Worm (Caenorhabditis elegans): ENCODE data around the gene gna-1.

gna-1 gene

DNA sequence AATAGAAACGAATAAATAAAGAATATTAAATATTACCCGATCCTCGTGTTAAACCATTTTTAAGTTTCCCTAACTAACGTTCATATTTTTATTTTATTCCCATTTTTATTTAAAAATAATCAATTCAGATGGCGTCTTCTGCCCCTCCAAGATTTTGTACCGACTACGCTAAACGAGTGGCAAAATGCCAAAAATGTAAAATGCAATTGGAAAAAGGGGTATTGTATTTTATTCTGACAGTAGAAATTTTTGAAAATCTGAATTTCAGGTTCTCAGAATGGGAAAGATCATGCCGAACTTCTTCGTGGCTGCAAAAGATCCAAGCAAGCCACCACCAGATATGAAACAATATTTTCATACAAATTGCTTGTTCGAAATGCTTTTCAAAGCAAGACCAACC is 23.0 kb upstream of the gna-1 start, which contains the start of gene K07C5.3:
Gene K07C5.3 (plus strand): TSS at position 129 of the 400 bp plus-strand sequence.
- no peak for TF ChIP-seq sem-2 (GFP tag; optimal IDR thresholded peaks at IDR 0.05)

DNA sequence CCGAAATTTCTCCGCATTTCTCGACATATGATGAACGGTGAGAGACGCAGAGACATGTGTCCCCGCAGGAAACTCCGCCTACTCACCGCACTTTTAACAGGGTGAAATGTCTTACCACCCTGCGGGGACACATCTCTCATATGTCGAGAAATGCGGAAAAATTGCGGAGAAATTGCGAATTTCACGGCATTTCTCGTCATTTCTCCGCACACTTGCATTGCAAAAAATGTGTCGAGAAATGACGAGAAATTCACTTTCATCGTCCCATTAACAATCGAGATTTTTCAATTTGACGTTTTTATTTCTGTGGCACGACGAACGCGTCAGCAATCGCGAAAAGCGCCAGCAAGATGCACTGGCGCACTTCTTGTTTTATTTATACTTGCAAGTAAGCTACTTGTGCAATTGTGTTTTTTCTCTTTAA is 22.0 kb upstream of the gna-1 start, which contains the start of gene K07C5.13:
Gene K07C5.13 (plus strand): TSS at position 151 of the 424 bp plus-strand sequence.
- peak; percentile 33 for TF ChIP-seq drap-1 (GFP tag; optimal IDR thresholded peaks at IDR 0.05)
- peak; percentile 25 for TF ChIP-seq cnd-1 (tag; optimal IDR thresholded peaks at IDR 0.05)
- TF ChIP-seq lin-13 (tag; optimal IDR thresholded peaks at IDR 0.05) = peak; percentile 37
- TF ChIP-seq sptf-1 (tag; optimal IDR thresholded peaks at IDR 0.05) = peak; percentile 46

DNA sequence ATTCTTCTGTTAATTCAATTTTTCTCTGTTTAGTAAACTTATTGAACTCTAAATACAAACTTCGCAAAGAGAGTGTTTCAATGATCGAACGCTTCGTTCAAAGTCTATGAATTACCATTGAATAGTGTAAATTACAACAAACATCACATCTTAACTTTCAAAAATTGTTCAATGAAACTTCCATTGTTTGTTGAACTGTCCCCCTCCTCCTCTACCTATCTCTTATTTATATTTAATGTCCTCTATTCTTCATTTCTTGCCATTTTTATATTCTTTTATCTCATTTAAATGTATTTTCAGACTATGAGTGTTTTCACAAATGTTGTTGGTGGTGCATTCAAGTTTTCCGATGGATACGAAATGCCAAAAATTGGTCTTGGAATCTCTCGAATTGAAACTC is 19.2 kb upstream of the gna-1 start, which contains the start of gene K07C5.2:
Gene K07C5.2 (plus strand): TSS at position 301 of the 400 bp plus-strand sequence.
- TF ChIP-seq mab-5 (tag; optimal IDR thresholded peaks at IDR 0.05) (no peak), ceh-83 (GFP tag; optimal IDR thresholded peaks at IDR 0.05) (no peak), lin-32 (GFP tag; optimal IDR thresholded peaks at IDR 0.05) (no peak), lin-13 (tag; optimal IDR thresholded peaks at IDR 0.05) (no peak), hlh-1 (tag; optimal IDR thresholded peaks at IDR 0.05) (no peak), unc-120 (tag; optimal IDR thresholded peaks at IDR 0.05; ENCODE audit: poor library complexity, severe bottlenecking) (no peak), pha-4 (tag; optimal IDR thresholded peaks at IDR 0.05) (no peak), unc-39 (tag; optimal IDR thresholded peaks at IDR 0.05) (no peak), elt-3 (tag; optimal IDR thresholded peaks at IDR 0.05) (no peak), nhr-12 (tag; optimal IDR thresholded peaks at IDR 0.05) (no peak), bed-3 (GFP tag; optimal IDR thresholded peaks at IDR 0.05) (no peak), ham-2 (GFP tag; optimal IDR thresholded peaks at IDR 0.05) (no peak), M03D4.4 (tag; optimal IDR thresholded peaks at IDR 0.05) (no peak), blmp-1 (tag; optimal IDR thresholded peaks at IDR 0.05) (no peak), flh-1 (GFP tag; optimal IDR thresholded peaks at IDR 0.05) (no peak)

DNA sequence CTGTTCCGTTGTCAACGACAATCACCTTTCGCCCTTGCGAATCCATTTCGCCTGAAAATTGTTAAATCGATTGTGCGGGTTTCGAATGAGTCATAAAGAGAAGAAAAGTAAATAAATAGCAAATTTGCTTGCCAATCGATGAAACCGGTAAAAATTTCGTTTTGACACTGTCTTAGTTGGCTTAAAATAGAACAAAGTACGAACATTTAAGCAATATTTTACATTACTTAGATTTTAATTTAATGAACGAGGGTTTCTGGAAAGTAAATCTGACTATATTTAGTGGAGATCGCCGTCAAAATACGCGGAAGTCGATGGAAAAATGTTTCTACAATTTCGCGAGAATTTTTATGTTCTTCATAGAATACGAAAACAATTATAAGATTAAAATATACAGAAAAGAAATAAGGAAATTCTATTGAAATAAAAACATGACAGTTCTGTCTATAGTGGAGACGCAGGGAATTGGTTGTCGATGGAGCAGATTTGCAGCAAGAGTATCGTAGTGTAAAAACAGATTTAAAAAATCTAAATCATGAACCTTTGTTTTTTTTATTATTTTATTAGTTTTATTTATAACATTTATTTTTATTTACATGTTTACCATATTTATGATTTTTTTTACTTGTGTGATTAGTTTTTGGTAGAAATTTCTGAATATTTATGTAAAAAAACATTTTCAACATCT is 18.5 kb upstream of the gna-1 start, which contains the start of gene arx-2:
Gene arx-2 (minus strand): TSS at position 51 of the 688 bp plus-strand sequence.
- TF ChIP-seq flh-1 (GFP tag; optimal IDR thresholded peaks at IDR 0.05) = no peak
- peak; percentile 38 for TF ChIP-seq nhr-237 (tag; optimal IDR thresholded peaks at IDR 0.05)
- peak; percentile 12 for TF ChIP-seq ceh-39 (tag; optimal IDR thresholded peaks at IDR 0.05)
- TF ChIP-seq pha-4 (tag; optimal IDR thresholded peaks at IDR 0.05) = peak; percentile 15
- peak; percentile 16 for TF ChIP-seq lsy-2 (tag; optimal IDR thresholded peaks at IDR 0.05)
- peak; percentile 48 for TF ChIP-seq ces-1 (GFP tag; optimal IDR thresholded peaks at IDR 0.05)

DNA sequence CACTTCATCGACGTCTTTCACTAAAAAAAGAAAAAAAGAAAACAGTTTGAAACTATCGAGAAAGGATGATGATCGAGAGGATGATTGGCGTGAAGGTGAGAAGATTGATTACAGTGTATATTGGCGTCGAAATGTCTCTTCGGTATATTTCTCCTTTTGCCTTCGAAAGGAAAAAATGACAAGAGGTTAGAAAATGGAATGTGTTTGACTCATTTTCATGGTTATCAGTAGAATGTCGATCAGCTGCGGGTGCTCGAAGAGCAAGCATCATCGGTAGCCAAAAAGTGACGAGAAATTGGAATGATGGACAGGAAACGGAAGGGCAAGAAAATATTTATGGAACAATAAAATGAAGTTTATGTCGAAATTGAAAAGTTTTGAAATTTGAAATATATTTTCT is 13.9 kb upstream of the gna-1 start:
- TF ChIP-seq M03D4.4 (tag; optimal IDR thresholded peaks at IDR 0.05) = no peak
- TF ChIP-seq nhr-2 (tag; optimal IDR thresholded peaks at IDR 0.05) = no peak
- TF ChIP-seq nhr-28 (tag; optimal IDR thresholded peaks at IDR 0.05) = no peak
- no peak for TF ChIP-seq cnd-1 (tag; optimal IDR thresholded peaks at IDR 0.05)
- no peak for TF ChIP-seq sptf-1 (tag; optimal IDR thresholded peaks at IDR 0.05)
- no peak for TF ChIP-seq unc-120 (tag; optimal IDR thresholded peaks at IDR 0.05; ENCODE audit: poor library complexity, severe bottlenecking)
- no peak for TF ChIP-seq unc-62 (GFP tag; optimal IDR thresholded peaks at IDR 0.05)
- no peak for TF ChIP-seq ces-1 (GFP tag; optimal IDR thresholded peaks at IDR 0.05)
- TF ChIP-seq mab-5 (tag; optimal IDR thresholded peaks at IDR 0.05) = no peak
- no peak for TF ChIP-seq ham-2 (GFP tag; optimal IDR thresholded peaks at IDR 0.05)
- no peak for TF ChIP-seq ceh-39 (tag; optimal IDR thresholded peaks at IDR 0.05)

DNA sequence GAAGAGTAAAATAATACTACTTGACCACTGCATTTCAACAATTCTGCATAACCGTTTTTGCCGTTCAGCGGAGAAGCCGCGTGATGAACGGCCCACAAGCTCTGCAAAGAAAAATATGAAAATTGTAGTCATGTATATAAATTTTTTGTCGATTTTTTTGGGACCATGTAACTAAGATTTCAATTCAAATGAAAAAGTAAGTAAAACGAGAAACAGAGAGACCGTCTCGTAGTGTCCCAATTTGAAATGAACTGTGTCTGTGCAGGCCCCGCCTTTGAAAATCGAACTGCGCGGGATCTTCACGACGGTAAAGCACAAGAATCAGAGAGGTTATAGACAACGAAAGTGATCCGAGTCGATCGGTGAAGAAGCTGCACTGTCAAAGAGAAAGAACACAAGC is 12.1 kb upstream of the gna-1 start, which contains the start of gene crm-1:
Gene crm-1 (minus strand): TSS at position 101 of the 400 bp plus-strand sequence.
- no peak for TF ChIP-seq drap-1 (GFP tag; optimal IDR thresholded peaks at IDR 0.05)
- no peak for TF ChIP-seq mab-5 (tag; optimal IDR thresholded peaks at IDR 0.05)
- TF ChIP-seq elt-3 (tag; optimal IDR thresholded peaks at IDR 0.05) = no peak
- TF ChIP-seq nhr-2 (tag; optimal IDR thresholded peaks at IDR 0.05) = no peak
- no peak for TF ChIP-seq ztf-11 (tag; optimal IDR thresholded peaks at IDR 0.05)
- TF ChIP-seq unc-39 (tag; optimal IDR thresholded peaks at IDR 0.05) = no peak
- TF ChIP-seq tbx-8 (GFP tag; optimal IDR thresholded peaks at IDR 0.05) = no peak
- TF ChIP-seq elt-1 (tag; optimal IDR thresholded peaks at IDR 0.05; ENCODE audit: borderline replicate concordance, insufficient read depth) = no peak
- TF ChIP-seq ceh-83 (GFP tag; optimal IDR thresholded peaks at IDR 0.05) = no peak
- no peak for TF ChIP-seq M03D4.4 (tag; optimal IDR thresholded peaks at IDR 0.05)
- TF ChIP-seq nhr-28 (tag; optimal IDR thresholded peaks at IDR 0.05) = no peak
- no peak for TF ChIP-seq sem-2 (GFP tag; optimal IDR thresholded peaks at IDR 0.05)
- no peak for TF ChIP-seq ceh-39 (tag; optimal IDR thresholded peaks at IDR 0.05)
- TF ChIP-seq sptf-1 (tag; optimal IDR thresholded peaks at IDR 0.05) = no peak
- no peak for TF ChIP-seq ceh-43 (GFP tag; optimal IDR thresholded peaks at IDR 0.05)
- no peak for TF ChIP-seq nhr-76 (tag; optimal IDR thresholded peaks at IDR 0.05)
